Fruit fly (Drosophila melanogaster) whole organism, embryonic: ENCODE results near the gene Pld3.

Experiments
- ATbp ChIP-seq: fragments of 200-800 bp; sonication (Bioruptor generic); optimal IDR thresholded peaks from 2 replicates; lab custom pipeline; 2017; ENCODE audit warnings: missing biosample characterization, mild to moderate bottlenecking, missing genetic modification characterization, missing genetic modification reagents
- Aef1 ChIP-seq: fragments of 200-800 bp; sonication (Bioruptor generic); IDR thresholded peaks from 3 replicates; pipeline ENCODE4 v1.3.6; 2022; ENCODE audit warnings: missing biosample characterization, missing genetic modification characterization
- Asciz ChIP-seq: fragments of 200-800 bp; sonication (Bioruptor generic); optimal IDR thresholded peaks from 2 replicates; lab custom pipeline; 2017; ENCODE audit warnings: missing biosample characterization, mild to moderate bottlenecking, missing genetic modification characterization, missing genetic modification reagents
- Bgb ChIP-seq: fragments of 200-800 bp; sonication (Bioruptor generic); IDR thresholded peaks from 2 replicates; pipeline ENCODE4 v1.3.6; 2022; ENCODE audit warnings: missing biosample characterization, missing genetic modification characterization; ENCODE audit not compliant: partially characterized antibody
- BtbVII ChIP-seq: fragments of 200-800 bp; sonication (Bioruptor generic); optimal IDR thresholded peaks from 3 replicates; lab custom pipeline; 2017; ENCODE audit warnings: missing biosample characterization, mild to moderate bottlenecking, missing genetic modification characterization
- Bteb2 ChIP-seq: fragments of 200-800 bp; sonication (Bioruptor generic); optimal IDR thresholded peaks from 2 replicates; lab custom pipeline; 2016; ENCODE audit warnings: missing biosample characterization, missing genetic modification characterization
- CG10147 ChIP-seq: fragments of 200-800 bp; sonication (Bioruptor generic); optimal IDR thresholded peaks from 2 replicates; lab custom pipeline; 2019; ENCODE audit warnings: missing biosample characterization, mild to moderate bottlenecking, missing genetic modification characterization, moderate library complexity
- CG10543 ChIP-seq: fragments of 200-800 bp; sonication (Bioruptor generic); optimal IDR thresholded peaks from 3 replicates; lab custom pipeline; 2017; ENCODE audit warnings: missing biosample characterization, mild to moderate bottlenecking, missing genetic modification characterization, moderate library complexity
- CG11560 ChIP-seq: fragments of 200-800 bp; sonication (Bioruptor generic); IDR thresholded peaks from 3 replicates; pipeline ENCODE4 v1.3.6; 2022; ENCODE audit warnings: missing biosample characterization, missing genetic modification characterization
- CG11695 ChIP-seq: fragments of 200-800 bp; sonication (Bioruptor generic); IDR thresholded peaks from 3 replicates; pipeline ENCODE4 v1.3.6; 2022; ENCODE audit warnings: missing biosample characterization, missing genetic modification characterization
- CG13287 ChIP-seq: fragments of 200-800 bp; sonication (Bioruptor generic); IDR thresholded peaks from 2 replicates; pipeline ENCODE4 v1.3.6; 2022; ENCODE audit warnings: missing biosample characterization, missing genetic modification characterization; ENCODE audit not compliant: partially characterized antibody
- CG13894 ChIP-seq: fragments of 200-800 bp; sonication (Bioruptor generic); optimal IDR thresholded peaks from 3 replicates; lab custom pipeline; 2018; ENCODE audit warnings: missing biosample characterization, mild to moderate bottlenecking, missing genetic modification characterization, moderate library complexity
- CG14050 ChIP-seq: fragments of 200-800 bp; sonication (Bioruptor generic); IDR thresholded peaks from 3 replicates; pipeline ENCODE4 v1.3.6; 2022; ENCODE audit warnings: missing biosample characterization, missing genetic modification characterization
- CG1647 ChIP-seq: fragments of 200-800 bp; sonication (Bioruptor generic); optimal IDR thresholded peaks from 3 replicates; lab custom pipeline; 2016; ENCODE audit warnings: missing biosample characterization, missing genetic modification characterization
- CG16779 ChIP-seq: fragments of 200-800 bp; sonication (Bioruptor generic); IDR thresholded peaks from 2 replicates; pipeline ENCODE4 v1.3.6; 2022; ENCODE audit warnings: missing biosample characterization, missing genetic modification characterization
- CG17385 ChIP-seq: fragments of 200-800 bp; sonication (Bioruptor generic); optimal IDR thresholded peaks from 3 replicates; lab custom pipeline; 2018; ENCODE audit warnings: missing biosample characterization, mild to moderate bottlenecking, missing genetic modification characterization
- CG2199 ChIP-seq: fragments of 200-800 bp; sonication (Bioruptor generic); IDR thresholded peaks from 3 replicates; pipeline ENCODE4 v1.3.6; 2022; ENCODE audit warnings: missing biosample characterization, missing genetic modification characterization
- CG2875 ChIP-seq: fragments of 200-800 bp; sonication (Bioruptor generic); optimal IDR thresholded peaks from 2 replicates; lab custom pipeline; 2017; ENCODE audit warnings: missing biosample characterization, mild to moderate bottlenecking, missing genetic modification characterization, missing genetic modification reagents
- CG3847 ChIP-seq: fragments of 200-800 bp; sonication (Bioruptor generic); IDR thresholded peaks from 2 replicates; pipeline ENCODE4 v1.3.6; 2022; ENCODE audit warnings: missing biosample characterization, missing genetic modification characterization
- CG4854 ChIP-seq: fragments of 200-800 bp; sonication (Bioruptor generic); optimal IDR thresholded peaks from 2 replicates; lab custom pipeline; 2016; ENCODE audit warnings: missing biosample characterization, missing genetic modification characterization, inconsistent platforms
- CG6272 ChIP-seq: fragments of 200-800 bp; sonication (Bioruptor generic); IDR thresholded peaks from 2 replicates; pipeline ENCODE4 v1.3.6; 2022; ENCODE audit warnings: missing biosample characterization, missing genetic modification characterization
- CG6654 ChIP-seq: fragments of 200-800 bp; sonication (Bioruptor generic); optimal IDR thresholded peaks from 2 replicates; lab custom pipeline; 2017; ENCODE audit warnings: missing biosample characterization, mild to moderate bottlenecking, missing genetic modification characterization
- CG6854 ChIP-seq: fragments of 200-800 bp; sonication (Bioruptor generic); optimal IDR thresholded peaks from 3 replicates; lab custom pipeline; 2017; ENCODE audit warnings: missing biosample characterization, mild to moderate bottlenecking, missing genetic modification characterization
- CG8290 ChIP-seq, 3 experiments: fragments of 200-800 bp; sonication (Bioruptor generic); optimal IDR thresholded peaks; 2 replicates each; lab custom pipeline; 2016 to 2019; ENCODE audit warnings: missing biosample characterization in 3 of 3, missing genetic modification characterization in 3 of 3, mild to moderate bottlenecking in 2 of 3, moderate library complexity in 1 of 3
- CG8359 ChIP-seq: fragments of 200-800 bp; sonication (Bioruptor generic); optimal IDR thresholded peaks from 2 replicates; lab custom pipeline; 2017; ENCODE audit warnings: missing biosample characterization, mild to moderate bottlenecking, missing genetic modification characterization, borderline replicate concordance
- Dip2 ChIP-seq: fragments of 200-800 bp; sonication (Bioruptor generic); IDR thresholded peaks from 2 replicates; pipeline ENCODE4 v1.3.6; 2022; ENCODE audit warnings: missing biosample characterization, missing genetic modification characterization
- Dll ChIP-seq: fragments of 200-800 bp; sonication (Bioruptor generic); IDR thresholded peaks from 4 replicates; pipeline ENCODE4 v1.3.6; 2022; ENCODE audit warnings: missing biosample characterization, missing genetic modification characterization; ENCODE audit not compliant: partially characterized antibody
- Fer1 ChIP-seq: fragments of 200-800 bp; sonication (Bioruptor generic); optimal IDR thresholded peaks from 2 replicates; lab custom pipeline; 2017; ENCODE audit warnings: missing biosample characterization, mild to moderate bottlenecking, missing genetic modification characterization
- Hmr ChIP-seq: fragments of 200-800 bp; sonication (Bioruptor generic); optimal IDR thresholded peaks from 3 replicates; lab custom pipeline; 2017; ENCODE audit warnings: mild to moderate bottlenecking, missing biosample characterization, missing genetic modification reagents, missing genetic modification characterization
- Hr39 ChIP-seq: fragments of >200 bp; optimal IDR thresholded peaks from 2 replicates; lab custom pipeline; 2017
- Mad ChIP-seq: fragments of 200-800 bp; sonication (Bioruptor generic); optimal IDR thresholded peaks from 2 replicates; lab custom pipeline; 2016; ENCODE audit warnings: missing biosample characterization, missing genetic modification characterization
- Oli ChIP-seq: fragments of 200-800 bp; sonication (Bioruptor generic); optimal IDR thresholded peaks from 2 replicates; lab custom pipeline; 2018; ENCODE audit warnings: missing biosample characterization, mild to moderate bottlenecking, missing genetic modification characterization, moderate library complexity
- Spps ChIP-seq: fragments of 200-800 bp; sonication (Bioruptor generic); optimal IDR thresholded peaks from 2 replicates; lab custom pipeline; 2018; ENCODE audit warnings: missing biosample characterization, mild to moderate bottlenecking, missing genetic modification characterization
- Sry-β ChIP-seq: fragments of 200-800 bp; sonication (Bioruptor generic); optimal IDR thresholded peaks from 2 replicates; lab custom pipeline; 2018; ENCODE audit warnings: missing biosample characterization, mild to moderate bottlenecking, missing genetic modification characterization, moderate library complexity
- Usf ChIP-seq: fragments of 200-800 bp; sonication (Bioruptor generic); optimal IDR thresholded peaks from 2 replicates; lab custom pipeline; 2017; ENCODE audit warnings: missing genotype, missing biosample characterization, missing genetic modification characterization
- ab ChIP-seq: fragments of 200-800 bp; sonication (Bioruptor generic); optimal IDR thresholded peaks from 2 replicates; lab custom pipeline; 2016; ENCODE audit warnings: missing biosample characterization, missing genetic modification characterization
- cg ChIP-seq: fragments of 200-800 bp; sonication (Bioruptor generic); optimal IDR thresholded peaks from 3 replicates; lab custom pipeline; 2019; ENCODE audit warnings: missing biosample characterization, mild to moderate bottlenecking, missing genetic modification characterization, moderate library complexity
- ci ChIP-seq: fragments of 200-800 bp; sonication (Bioruptor generic); IDR thresholded peaks from 3 replicates; pipeline ENCODE4 v1.3.6; 2022; ENCODE audit warnings: missing biosample characterization, missing genetic modification characterization
- crp ChIP-seq, 2 experiments: fragments of 200-800 bp; sonication (Bioruptor generic); optimal IDR thresholded peaks; 2 replicates in 1 of 2; 3 replicates in 1 of 2; lab custom pipeline; 2017; ENCODE audit warnings: missing biosample characterization in 2 of 2, missing genetic modification characterization in 2 of 2, mild to moderate bottlenecking in 1 of 2, moderate library complexity in 1 of 2
- ftz-f1 ChIP-seq: fragments of 200-800 bp; sonication (Bioruptor generic); optimal IDR thresholded peaks from 2 replicates; lab custom pipeline; 2016; ENCODE audit warnings: missing biosample characterization, missing genetic modification characterization
- ken ChIP-seq: fragments of 200-800 bp; sonication (Bioruptor generic); IDR thresholded peaks from 3 replicates; pipeline ENCODE4 v1.3.6; 2022; ENCODE audit warnings: missing biosample characterization, missing genetic modification characterization
- p53 ChIP-seq: fragments of 200-800 bp; sonication (Bioruptor generic); optimal IDR thresholded peaks from 2 replicates; lab custom pipeline; 2016; ENCODE audit warnings: missing biosample characterization, missing genetic modification characterization
- pnt ChIP-seq: fragments of 200-800 bp; sonication (Bioruptor generic); optimal IDR thresholded peaks from 3 replicates; lab custom pipeline; 2016; ENCODE audit warnings: missing biosample characterization, missing genetic modification characterization
- ssp ChIP-seq: fragments of 200-800 bp; sonication (Bioruptor generic); IDR thresholded peaks from 2 replicates; pipeline ENCODE4 v1.3.6; 2022; ENCODE audit warnings: missing biosample characterization, missing genetic modification characterization
- tna ChIP-seq: fragments of 200-800 bp; sonication (Bioruptor generic); IDR thresholded peaks from 2 replicates; pipeline ENCODE4 v1.3.6; 2022; ENCODE audit warnings: missing biosample characterization, missing genetic modification characterization; ENCODE audit not compliant: partially characterized antibody
- toy ChIP-seq: fragments of 200-800 bp; sonication (Bioruptor generic); IDR thresholded peaks from 2 replicates; pipeline ENCODE4 v1.3.6; 2022; ENCODE audit warnings: missing biosample characterization, missing genetic modification characterization
- ttk ChIP-seq: fragments of 200-800 bp; sonication (Bioruptor generic); IDR thresholded peaks from 2 replicates; pipeline ENCODE4 v2.1.2; 2022; ENCODE audit warnings: missing biosample characterization, missing genetic modification characterization
- vnd ChIP-seq: fragments of 200-800 bp; sonication (Bioruptor generic); IDR thresholded peaks from 3 replicates; pipeline ENCODE4 v1.3.6; 2022; ENCODE audit warnings: missing biosample characterization, missing genetic modification characterization; ENCODE audit not compliant: partially characterized antibody
- zf30C ChIP-seq: fragments of 200-800 bp; sonication (Bioruptor generic); optimal IDR thresholded peaks from 3 replicates; lab custom pipeline; 2018; ENCODE audit warnings: missing biosample characterization, mild to moderate bottlenecking, missing genetic modification characterization
- zfh1 ChIP-seq: fragments of 200-800 bp; sonication (Bioruptor generic); IDR thresholded peaks from 3 replicates; pipeline ENCODE4 v1.3.6; 2022; ENCODE audit warnings: missing biosample characterization, missing genetic modification characterization

Pld3 gene

dm6 chr2L:21149053-21149452 lies 9.6 kb upstream of the Pld3 start (continued):
- TF ChIP-seq CG8359 (GFP tag; lab: Kevin White, UChicago) = no peak
- peak; percentile 47 for TF ChIP-seq Spps (tag; lab: Kevin White, UChicago)
- peak; percentile 53 for TF ChIP-seq Bteb2 (GFP tag; lab: Kevin White, UChicago)
- no peak for TF ChIP-seq ken (GFP tag; lab: Robert Waterston, UW)
- TF ChIP-seq CG2875 (GFP tag; lab: Kevin White, UChicago) = no peak
- TF ChIP-seq CG3847 (GFP tag; lab: Robert Waterston, UW) = peak; percentile 63
- no peak for TF ChIP-seq ftz-f1
- TF ChIP-seq crp (GFP tag; optimal IDR thresholded peaks at IDR 0.05; lab: Kevin White, UChicago) = peak in 1 of 2 experiments; percentile 10
- no peak for TF ChIP-seq Dip2 (GFP tag; lab: Robert Waterston, UW)
- no peak for TF ChIP-seq CG10543 (GFP tag; lab: Kevin White, UChicago)
- TF ChIP-seq p53 (GFP tag; lab: Kevin White, UChicago) = no peak
- 0 out of 3 replicates have a peak, but pooled peaks have one; percentile 44 for TF ChIP-seq CG11695 (GFP tag; lab: Robert Waterston, UW)
- TF ChIP-seq CG13287 (GFP tag; lab: Robert Waterston, UW) = peak; percentile 86
- peak; percentile 23 for TF ChIP-seq CG17385 (GFP tag; lab: Kevin White, UChicago)
- peak; percentile 35 for TF ChIP-seq Asciz (GFP tag; lab: Kevin White, UChicago)
- no peak for TF ChIP-seq CG4854
- no peak for TF ChIP-seq Oli (tag; lab: Kevin White, UChicago)
- peak; percentile 56 for TF ChIP-seq CG8290 (GFP tag; optimal IDR thresholded peaks at IDR 0.05; lab: Kevin White, UChicago)
- TF ChIP-seq CG8290 (tag; optimal IDR thresholded peaks at IDR 0.05; lab: Kevin White, UChicago) = peak in 1 of 2 experiments; percentile 68
- TF ChIP-seq Hr39 (lab: Kevin White, UChicago) = no peak
- no peak for TF ChIP-seq cg (GFP tag; lab: Kevin White, UChicago)
- TF ChIP-seq CG13894 (tag; lab: Kevin White, UChicago) = peak; percentile 71
- TF ChIP-seq ATbp (GFP tag; lab: Kevin White, UChicago) = peak; percentile 20
- peak; percentile 52 for TF ChIP-seq CG6854 (GFP tag; lab: Kevin White, UChicago)
- no peak for TF ChIP-seq CG6654 (GFP tag; lab: Kevin White, UChicago)
- TF ChIP-seq ci (GFP tag; lab: Robert Waterston, UW) = peak; percentile 77; the same call in 2 of the 3 replicates
- peak; percentile 32; the same call in 1 of the 3 replicates for TF ChIP-seq Aef1 (GFP tag; lab: Robert Waterston, UW)
- no peak; the same call in 2 of the 3 replicates for TF ChIP-seq CG2199 (GFP tag; lab: Robert Waterston, UW)
- TF ChIP-seq ttk = no peak
- no peak for TF ChIP-seq toy
- TF ChIP-seq CG6272 = no peak
- TF ChIP-seq CG10147 (GFP tag; lab: Kevin White, UChicago) = peak; percentile 57
- peak; percentile 42 for TF ChIP-seq Fer1
- TF ChIP-seq CG11560 (tag; lab: Robert Waterston, UW) = peak; percentile 43; the same call in 1 of the 3 replicates
- no peak for TF ChIP-seq Hmr (GFP tag; lab: Kevin White, UChicago)
- TF ChIP-seq pnt (GFP tag; lab: Kevin White, UChicago) = no peak
- no peak for TF ChIP-seq CG14050 (GFP tag; lab: Robert Waterston, UW)
- 0 out of 3 replicates have a peak, but pooled peaks have one; percentile 31 for TF ChIP-seq vnd (GFP tag; lab: Robert Waterston, UW)
- peak; percentile 75 for TF ChIP-seq Dll (GFP tag; lab: Robert Waterston, UW)
- TF ChIP-seq zfh1 = 0 out of 3 replicates have a peak, but pooled peaks have one; percentile 43
- no peak for TF ChIP-seq zf30C (GFP tag; lab: Kevin White, UChicago)
- no peak for TF ChIP-seq CG16779
- no peak for TF ChIP-seq BtbVII (GFP tag; lab: Kevin White, UChicago)
- no peak for TF ChIP-seq Mad (GFP tag; lab: Kevin White, UChicago)
- TF ChIP-seq Sry-β (GFP tag; lab: Kevin White, UChicago) = no peak
- peak; percentile 72; the same call in 1 of the 2 replicates for TF ChIP-seq Bgb (GFP tag; lab: Robert Waterston, UW)
- no peak for TF ChIP-seq ab (GFP tag; lab: Kevin White, UChicago)
- peak; percentile 61 for TF ChIP-seq tna (GFP tag; lab: Robert Waterston, UW)
- no peak for TF ChIP-seq CG1647 (GFP tag; lab: Kevin White, UChicago)
- peak; percentile 53 for TF ChIP-seq ssp
- no peak for TF ChIP-seq Usf (GFP tag; lab: Kevin White, UChicago)
